Worm (Caenorhabditis elegans): ENCODE data around the gene fust-1.

The fust-1 gene

ce11 chrII:7151969-7152631 lies at the start of gene fust-1:
TSS of gene fust-1 (plus strand) at chrII:7152581.
- TF ChIP-seq hmbx-1 (tag; optimal IDR thresholded peaks at IDR 0.05) (peak; percentile 19), ama-1 (optimal IDR thresholded peaks at IDR 0.05) (no peak), F13C5.2 (tag; optimal IDR thresholded peaks at IDR 0.05) (peak; percentile 89), tbx-37 (GFP tag; conservative IDR thresholded peaks at IDR 0.05) (peak; percentile 33; the same call in 1 of the 2 replicates), scrt-1 (GFP tag; IDR thresholded peaks at IDR 0.05) (peak; percentile 58; the same call in 1 of the 2 replicates), ets-7 (tag; optimal IDR thresholded peaks at IDR 0.05) (no peak), hmg-4 (GFP tag; optimal IDR thresholded peaks at IDR 0.05) (peak; percentile 46), aly-1 (tag; optimal IDR thresholded peaks at IDR 0.05) (no peak), tbx-11 (GFP tag; IDR thresholded peaks at IDR 0.05) (peak; percentile 48; the same call in 1 of the 2 replicates), B0310.2 (tag; optimal IDR thresholded peaks at IDR 0.05) (no peak), tra-4 (tag; optimal IDR thresholded peaks at IDR 0.05) (no peak), ceh-13 (GFP tag; optimal IDR thresholded peaks at IDR 0.05) (no peak), sea-1 (GFP tag; conservative IDR thresholded peaks at IDR 0.05) (no peak; the same call in 1 of the 2 replicates), ceh-36 (tag; optimal IDR thresholded peaks at IDR 0.05) (peak; percentile 39), pes-1 (GFP tag; IDR thresholded peaks at IDR 0.05) (peak; percentile 77), hnd-1 (tag; optimal IDR thresholded peaks at IDR 0.05) (peak; percentile 1), flt-1 (GFP tag; IDR thresholded peaks at IDR 0.05) (peak; percentile 64; the same call in 1 of the 2 replicates)

- TF ChIP-seq hmg-4 (GFP tag; optimal IDR thresholded peaks at IDR 0.05) (no peak), B0310.2 (tag; optimal IDR thresholded peaks at IDR 0.05) (no peak), tra-4 (tag; optimal IDR thresholded peaks at IDR 0.05) (no peak), ceh-13 (GFP tag; optimal IDR thresholded peaks at IDR 0.05) (no peak), ama-1 (optimal IDR thresholded peaks at IDR 0.05) (no peak), hmbx-1 (tag; optimal IDR thresholded peaks at IDR 0.05) (no peak), hnd-1 (tag; optimal IDR thresholded peaks at IDR 0.05) (no peak), ets-7 (tag; optimal IDR thresholded peaks at IDR 0.05) (no peak), pes-1 (GFP tag; IDR thresholded peaks at IDR 0.05) (no peak), flt-1 (GFP tag; IDR thresholded peaks at IDR 0.05) (no peak), F13C5.2 (tag; optimal IDR thresholded peaks at IDR 0.05) (no peak), ceh-36 (tag; optimal IDR thresholded peaks at IDR 0.05) (no peak), tbx-11 (GFP tag; IDR thresholded peaks at IDR 0.05) (no peak), scrt-1 (GFP tag; IDR thresholded peaks at IDR 0.05) (no peak), tbx-37 (GFP tag; conservative IDR thresholded peaks at IDR 0.05) (no peak)
These were observed 49.3 kb upstream of the fust-1 start for ce11 chrII:7103111-7103510.

DNA sequence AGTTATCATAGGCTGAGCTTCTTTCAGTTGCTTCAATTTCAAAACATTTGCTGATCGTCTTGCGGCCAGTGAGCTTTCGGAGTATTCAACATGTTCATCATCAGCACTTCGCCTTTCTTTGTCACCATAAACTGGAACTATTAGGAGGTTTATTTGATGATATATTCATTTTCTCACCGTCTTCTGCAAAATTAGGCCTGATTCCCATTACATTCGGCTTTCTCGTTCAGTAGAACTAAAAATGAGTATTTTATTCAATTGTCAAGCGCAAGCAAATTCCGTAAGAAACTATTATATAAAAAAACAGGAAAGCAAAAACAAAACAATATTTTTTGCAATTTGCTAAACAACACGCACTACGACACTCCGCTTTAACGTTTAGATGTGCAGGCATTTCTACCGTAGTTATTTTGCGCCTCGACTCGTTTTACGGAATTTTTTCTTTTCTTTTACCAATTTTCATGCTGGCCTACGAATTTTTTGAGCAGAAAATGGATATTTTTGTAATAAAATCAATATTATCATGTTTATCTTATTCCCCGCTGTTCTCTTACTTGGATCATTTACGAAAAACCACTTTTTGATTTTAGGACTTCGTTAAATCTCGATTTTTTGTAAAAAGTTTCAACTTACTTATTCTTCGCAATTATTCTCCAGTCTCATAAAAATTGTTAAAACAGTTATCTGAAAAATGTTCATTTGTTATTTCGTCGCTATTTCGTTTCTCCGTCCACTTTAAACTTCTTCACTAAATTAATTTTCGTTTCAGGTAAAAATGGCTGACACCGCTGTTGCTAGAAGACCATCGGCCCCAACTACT lies 47.4 kb upstream of the fust-1 start, which contains the start of the genes farl-11 and rpl-33:
Gene farl-11, minus strand, starts transcription at position 242 of the 820 bp plus-strand sequence.
Gene rpl-33, plus strand, starts transcription at position 770 of the 820 bp plus-strand sequence.
- TF ChIP-seq flt-1 (GFP tag; IDR thresholded peaks at IDR 0.05), result 0 out of 2 replicates have a peak, but pooled peaks have one; percentile 27
- no peak for TF ChIP-seq tbx-11 (GFP tag; IDR thresholded peaks at IDR 0.05)
- TF ChIP-seq F13C5.2 (tag; optimal IDR thresholded peaks at IDR 0.05), result peak; percentile 51
- no peak for TF ChIP-seq scrt-1 (GFP tag; IDR thresholded peaks at IDR 0.05)

DNA sequence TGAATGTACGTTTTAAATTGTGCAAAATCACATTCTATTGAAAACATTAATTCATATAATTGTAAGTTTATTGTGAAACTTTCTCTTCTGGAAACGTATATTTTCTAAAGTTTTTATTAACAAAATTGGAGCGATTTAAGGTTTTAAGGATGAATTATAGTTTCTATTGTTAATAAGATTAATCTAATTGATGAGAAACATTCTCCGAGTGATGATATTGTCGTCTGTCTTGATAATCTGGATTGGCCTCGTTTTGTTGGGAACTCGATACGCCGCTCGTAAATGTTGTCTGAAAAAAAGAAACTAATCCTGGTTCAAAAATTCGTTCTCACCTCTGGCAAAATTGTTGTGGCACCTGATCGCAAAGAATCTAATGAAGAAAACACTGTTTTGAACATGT lies 46.1 kb upstream of the fust-1 start:
- TF ChIP-seq ceh-36 (tag; optimal IDR thresholded peaks at IDR 0.05), result no peak
- TF ChIP-seq ets-7 (tag; optimal IDR thresholded peaks at IDR 0.05), result no peak
- TF ChIP-seq tbx-37 (GFP tag; conservative IDR thresholded peaks at IDR 0.05), result no peak

DNA sequence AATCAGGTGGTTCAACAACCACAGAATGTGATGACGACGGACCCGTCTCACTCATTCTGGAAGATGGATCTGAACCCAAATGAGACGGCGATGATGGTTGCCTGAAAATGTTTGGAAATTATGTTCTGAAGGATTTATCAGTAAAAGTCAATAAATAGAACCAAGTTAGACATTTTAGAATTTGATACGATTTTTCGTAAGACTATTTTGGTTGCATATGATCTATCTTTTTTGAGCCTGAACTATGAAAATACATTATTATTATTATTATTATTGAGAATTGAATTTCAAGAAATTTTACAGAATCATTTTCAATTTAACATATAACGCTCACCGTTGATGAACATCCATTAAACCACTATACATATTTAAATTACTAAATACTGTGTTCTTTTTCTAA lies 42.4 kb upstream of the fust-1 start, which contains the start of gene F10E7.9:
Gene F10E7.9, minus strand, starts transcription at position 101 of the 400 bp plus-strand sequence.
- TF ChIP-seq hmg-4 (GFP tag; optimal IDR thresholded peaks at IDR 0.05) (no peak), hnd-1 (tag; optimal IDR thresholded peaks at IDR 0.05) (no peak), tra-4 (tag; optimal IDR thresholded peaks at IDR 0.05) (no peak), sea-1 (GFP tag; conservative IDR thresholded peaks at IDR 0.05) (no peak), ceh-36 (tag; optimal IDR thresholded peaks at IDR 0.05) (no peak), hmbx-1 (tag; optimal IDR thresholded peaks at IDR 0.05) (no peak), tbx-37 (GFP tag; conservative IDR thresholded peaks at IDR 0.05) (no peak), ceh-13 (GFP tag; optimal IDR thresholded peaks at IDR 0.05) (no peak), ama-1 (optimal IDR thresholded peaks at IDR 0.05) (no peak), B0310.2 (tag; optimal IDR thresholded peaks at IDR 0.05) (no peak), tbx-11 (GFP tag; IDR thresholded peaks at IDR 0.05) (no peak), flt-1 (GFP tag; IDR thresholded peaks at IDR 0.05) (no peak)

DNA sequence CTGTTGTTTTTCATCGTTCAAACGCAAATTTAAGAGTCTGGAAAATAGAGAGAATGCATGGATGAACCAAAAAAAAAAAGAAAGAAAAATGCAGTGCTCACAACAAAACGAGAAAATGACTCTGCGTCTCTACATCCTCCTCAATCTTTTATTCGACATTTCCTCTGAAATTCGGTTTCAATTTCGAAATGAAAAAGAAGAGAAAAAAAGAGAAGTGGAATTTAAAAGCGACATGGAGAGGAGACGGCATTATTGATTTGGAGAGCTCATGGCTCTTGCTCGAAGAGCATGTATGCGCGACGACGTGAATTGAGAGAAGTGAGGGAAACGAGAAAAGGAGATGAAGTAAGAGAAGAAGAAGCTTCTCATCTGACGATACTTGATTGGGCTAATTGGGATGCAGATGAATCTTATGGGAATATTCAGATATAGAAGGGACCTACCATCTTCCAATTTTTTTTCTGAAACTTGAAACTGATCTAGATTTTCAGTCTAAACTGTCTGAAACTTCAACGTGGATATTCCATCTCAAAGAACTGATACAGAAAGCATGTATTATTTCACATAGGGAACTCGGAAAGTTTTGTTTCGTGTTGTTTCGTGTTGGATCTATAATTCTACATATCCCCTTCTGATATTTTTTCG lies 41.2 kb upstream of the fust-1 start:
- TF ChIP-seq F13C5.2 (tag; optimal IDR thresholded peaks at IDR 0.05), result no peak
- TF ChIP-seq pes-1 (GFP tag; IDR thresholded peaks at IDR 0.05), result no peak
- no peak for TF ChIP-seq ceh-36 (tag; optimal IDR thresholded peaks at IDR 0.05)
- no peak for TF ChIP-seq tra-4 (tag; optimal IDR thresholded peaks at IDR 0.05)
- no peak for TF ChIP-seq scrt-1 (GFP tag; IDR thresholded peaks at IDR 0.05)

- TF ChIP-seq hmbx-1 (tag; optimal IDR thresholded peaks at IDR 0.05) (no peak), F13C5.2 (tag; optimal IDR thresholded peaks at IDR 0.05) (peak; percentile 68)
These were observed 40.7 kb upstream of the fust-1 start, which contains the start of gene F10E7.5 for ce11 chrII:7111657-7112049. TSS of gene F10E7.5 (plus strand) at chrII:7111978.

Measured in whole organism, early embryonic.